Fruit fly (Drosophila melanogaster) S2 (cell line): ENCODE results near the gene fd19B.
"Not testable (repeated sequence)": the region's sequence is repeated elsewhere in the genome, so short reads cannot be mapped to it uniquely, and the experiment has no call there.

ENCODE experiments used
- CG8478 ChIP-seq: fragments of >200 bp; optimal IDR thresholded peaks from 2 replicates; lab custom pipeline; 2018
- CTCF ChIP-seq, 2 experiments: fragments of >200 bp; optimal IDR thresholded peaks; 2 replicates each; lab custom pipeline; 2018

fd19B gene

DNA sequence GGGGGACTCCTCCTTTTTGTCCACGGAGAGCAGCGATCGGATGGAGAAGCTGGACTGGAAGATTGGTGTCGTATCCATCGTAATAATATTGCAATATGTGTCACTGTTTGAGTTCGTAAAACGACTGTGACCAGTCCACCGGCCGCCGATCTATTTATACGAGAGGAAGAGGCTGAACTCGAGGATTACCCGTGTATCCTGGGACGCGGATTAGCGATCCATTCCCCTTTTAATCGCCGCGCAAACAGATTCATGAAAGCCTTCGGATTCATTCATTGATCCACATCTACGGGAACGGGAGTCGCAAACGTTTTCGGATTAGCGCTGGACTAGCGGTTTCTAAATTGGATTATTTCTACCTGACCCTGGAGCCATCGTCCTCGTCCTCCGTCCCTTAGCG lies at the start of gene fd19B:
Gene fd19B (minus strand): TSS at position 101 of the 400 bp plus-strand sequence.
- TF ChIP-seq CTCF (optimal IDR thresholded peaks at IDR 0.05; lab: Kevin White, UChicago) (no peak), CG8478 (lab: Kevin White, UChicago) (no peak)

- TF ChIP-seq CG8478 (lab: Kevin White, UChicago) = no peak
- TF ChIP-seq CTCF (optimal IDR thresholded peaks at IDR 0.05; lab: Kevin White, UChicago) = no peak
Observed at dm6 chrX:20140710-20141109, 48.5 kb upstream of the fd19B start, which contains the start of gene CG34332. CG34332 (plus strand) TSS chrX:20141010.

DNA sequence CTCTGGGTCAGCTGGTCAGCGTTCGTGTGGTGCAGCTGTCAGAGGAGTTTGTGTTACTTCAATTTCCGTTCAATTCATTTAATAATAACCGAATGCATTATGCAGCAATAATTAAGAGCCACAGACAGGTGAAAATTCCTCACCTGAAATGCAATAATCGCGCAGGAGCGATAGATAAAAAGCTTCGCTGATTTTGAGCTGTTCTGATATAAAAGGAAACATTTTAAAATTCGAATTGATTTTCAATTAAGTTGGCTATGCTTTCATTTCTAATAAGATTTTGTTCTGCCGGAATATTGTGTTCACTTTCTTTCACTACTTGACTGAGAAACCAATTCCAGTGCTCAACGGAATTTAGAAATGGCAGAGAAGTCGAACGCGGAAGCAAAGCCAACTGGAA lies 47.3 kb upstream of the fd19B start, which contains the start of gene CG42583:
Gene CG42583 (plus strand): TSS at position 301 of the 400 bp plus-strand sequence.
- TF ChIP-seq CG8478 (lab: Kevin White, UChicago) = no peak
- no peak for TF ChIP-seq CTCF (optimal IDR thresholded peaks at IDR 0.05; lab: Kevin White, UChicago)

DNA sequence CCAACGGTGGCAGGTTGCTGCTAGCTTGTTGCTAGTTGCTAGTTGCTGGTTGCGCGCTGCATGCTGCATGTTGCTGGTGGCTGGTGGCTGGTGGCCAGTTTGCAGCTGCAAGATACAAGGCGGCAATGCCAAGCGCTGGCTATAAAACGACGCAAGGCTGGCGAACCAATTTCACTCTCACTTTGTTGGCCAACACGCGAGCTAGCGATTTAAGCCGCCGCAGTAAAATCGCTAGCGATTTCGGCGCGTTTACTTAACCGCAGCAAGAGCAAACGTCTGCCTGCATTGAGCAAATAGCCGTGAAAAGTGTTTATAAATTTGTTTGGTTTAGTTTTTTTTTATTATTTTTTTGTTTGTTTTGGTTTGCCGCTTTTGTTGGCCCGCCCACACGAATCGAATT lies 41.2 kb upstream of the fd19B start, which contains the start of gene CG15322:
Gene CG15322 (plus strand): TSS at position 148 of the 400 bp plus-strand sequence.
- TF ChIP-seq CG8478 (lab: Kevin White, UChicago) (no peak), CTCF (optimal IDR thresholded peaks at IDR 0.05; lab: Kevin White, UChicago) (no peak)

dm6 chrX:20130486-20130885 lies 38.3 kb upstream of the fd19B start:
- TF ChIP-seq CTCF (optimal IDR thresholded peaks at IDR 0.05; lab: Kevin White, UChicago) = no peak
- no peak for TF ChIP-seq CG8478 (lab: Kevin White, UChicago)

- TF ChIP-seq CG8478 (lab: Kevin White, UChicago) = no peak
- no peak for TF ChIP-seq CTCF (optimal IDR thresholded peaks at IDR 0.05; lab: Kevin White, UChicago)
Observed at dm6 chrX:20129554-20129953, 37.3 kb upstream of the fd19B start.

DNA sequence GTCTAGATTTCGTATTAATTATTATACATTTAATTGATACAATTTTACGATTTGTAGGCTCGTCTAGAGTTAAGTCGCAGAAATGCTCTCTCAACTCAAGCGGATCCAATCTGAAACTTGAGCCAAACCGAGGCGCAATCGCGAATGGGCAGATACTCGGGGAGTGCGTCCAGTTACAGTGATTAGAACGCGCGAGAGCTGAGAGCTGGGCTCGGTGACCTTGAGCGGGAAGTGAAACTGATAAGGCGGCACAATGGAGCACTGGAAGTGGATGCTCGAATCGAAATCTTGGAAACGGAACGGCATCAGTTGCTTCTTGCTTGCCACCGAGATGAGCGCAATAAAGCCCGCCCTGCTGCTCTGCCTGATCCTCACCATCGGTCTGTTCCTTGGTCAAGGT lies 29.9 kb upstream of the fd19B start, which contains the start of gene CG34331:
Gene CG34331 (plus strand): TSS at position 301 of the 400 bp plus-strand sequence.
- TF ChIP-seq CTCF (optimal IDR thresholded peaks at IDR 0.05; lab: Kevin White, UChicago) = no peak

DNA sequence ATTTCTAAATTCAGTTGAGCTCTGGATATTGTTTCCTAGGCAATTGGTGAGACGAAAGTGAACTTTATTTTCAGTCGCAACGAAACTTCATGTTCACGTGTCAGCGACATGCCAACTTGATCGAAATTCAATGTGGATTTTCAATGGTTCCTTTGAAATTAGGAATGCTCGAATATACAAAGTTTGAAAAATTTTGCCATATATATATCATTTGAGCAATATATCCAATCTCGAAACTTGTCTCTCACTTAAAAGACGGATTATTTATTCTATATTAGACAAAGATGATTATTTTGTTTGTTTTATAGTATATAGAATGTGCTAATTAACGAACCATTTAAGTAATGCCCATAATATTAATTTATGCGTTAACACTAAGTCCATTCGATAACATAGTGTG lies 18.3 kb upstream of the fd19B start, which contains the start of gene karr:
Gene karr (minus strand): TSS at position 101 of the 400 bp plus-strand sequence.
- TF ChIP-seq CG8478 (lab: Kevin White, UChicago) (no peak), CTCF (optimal IDR thresholded peaks at IDR 0.05; lab: Kevin White, UChicago) (no peak)

DNA sequence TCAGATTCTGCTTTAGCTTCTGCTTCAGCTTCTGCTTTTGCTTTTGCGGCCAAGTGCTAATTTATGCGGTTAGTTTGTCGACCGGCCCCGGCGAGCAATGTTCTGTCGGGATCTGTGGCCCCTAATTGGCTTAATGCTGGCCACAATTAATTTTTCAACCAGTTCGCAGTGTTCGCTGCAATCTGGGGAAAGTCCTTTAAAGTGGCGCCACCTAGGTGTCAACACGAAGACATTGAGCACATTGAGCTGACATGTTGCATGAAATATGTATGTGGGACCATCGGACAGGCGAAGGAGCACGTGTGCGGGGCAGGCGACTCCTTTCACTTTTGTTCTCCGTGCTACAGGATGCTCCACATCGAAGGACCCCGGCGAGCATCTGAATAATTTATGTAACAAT lies 12.8 kb upstream of the fd19B start:
- TF ChIP-seq CTCF (optimal IDR thresholded peaks at IDR 0.05; lab: Kevin White, UChicago) (peak; percentile 68 to 74), CG8478 (lab: Kevin White, UChicago) (no peak)

dm6 chrX:20096374-20096773 lies 4.2 kb upstream of the fd19B start, which contains the start of gene CG42581:
CG42581 (minus strand) TSS chrX:20096474.
- not testable (repeated sequence) for TF ChIP-seq CG8478 (lab: Kevin White, UChicago); CTCF (optimal IDR thresholded peaks at IDR 0.05; lab: Kevin White, UChicago)

DNA sequence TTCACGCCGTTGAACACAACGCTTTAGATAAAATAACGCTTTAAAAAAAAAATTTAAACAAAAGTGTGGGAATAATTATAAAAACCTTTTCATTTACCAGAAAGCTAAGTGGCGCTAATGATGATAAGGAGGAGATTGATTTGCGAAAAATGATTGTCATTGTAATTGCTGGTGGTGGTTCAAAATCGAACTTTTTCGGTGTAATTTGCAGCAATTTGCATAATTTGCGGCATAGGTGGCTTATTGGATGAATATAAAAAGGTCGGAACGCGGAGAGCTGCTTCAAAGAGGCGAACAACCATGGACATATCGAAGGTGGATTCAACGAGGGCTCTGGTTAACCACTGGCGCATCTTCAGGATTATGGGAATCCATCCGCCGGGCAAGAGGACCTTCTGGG lies 1.9 kb upstream of the fd19B start, which contains the start of gene Or19b:
Gene Or19b (plus strand): TSS at position 301 of the 400 bp plus-strand sequence.
- TF ChIP-seq CG8478 (lab: Kevin White, UChicago); CTCF (optimal IDR thresholded peaks at IDR 0.05; lab: Kevin White, UChicago): not testable (repeated sequence)

- TF ChIP-seq CG8478 (lab: Kevin White, UChicago) (no peak), CTCF (optimal IDR thresholded peaks at IDR 0.05; lab: Kevin White, UChicago) (no peak)
Observed at dm6 chrX:20083762-20084161, 8.4 kb downstream of the fd19B start.

dm6 chrX:20067017-20067416 lies 25.2 kb downstream of the fd19B start:
- TF ChIP-seq CG8478 (lab: Kevin White, UChicago) (no peak), CTCF (optimal IDR thresholded peaks at IDR 0.05; lab: Kevin White, UChicago) (no peak)

DNA sequence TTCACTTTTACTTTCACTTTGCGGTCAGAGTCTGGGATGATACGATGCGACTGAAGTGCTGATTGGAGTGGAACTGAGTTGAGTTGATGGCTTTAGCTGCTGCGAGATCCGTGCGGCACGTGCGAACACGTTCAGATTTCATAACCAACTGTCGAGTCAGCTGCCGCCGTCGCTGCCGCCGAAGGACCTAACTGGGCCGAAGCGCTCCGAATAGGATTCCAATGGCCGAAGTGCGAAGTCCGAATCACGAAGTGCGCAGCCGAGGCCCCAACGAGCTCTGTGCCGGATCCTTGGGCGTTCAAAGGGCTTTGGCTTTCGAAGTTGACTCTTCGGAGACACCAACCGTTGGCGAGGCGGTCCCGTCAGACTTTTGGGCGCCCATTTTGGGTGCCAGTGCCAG lies 29.6 kb downstream of the fd19B start, which contains the start of gene Dop2R:
Gene Dop2R (minus strand): TSS at position 131 of the 400 bp plus-strand sequence.
- no peak for TF ChIP-seq CG8478 (lab: Kevin White, UChicago)
- TF ChIP-seq CTCF (optimal IDR thresholded peaks at IDR 0.05; lab: Kevin White, UChicago) = no peak

- TF ChIP-seq CTCF (optimal IDR thresholded peaks at IDR 0.05; lab: Kevin White, UChicago) (no peak), CG8478 (lab: Kevin White, UChicago) (no peak)
Observed at dm6 chrX:20050994-20051393, 41.2 kb downstream of the fd19B start, which contains the start of gene CG9570. CG9570 (plus strand) TSS chrX:20051294.
